Worm (Caenorhabditis elegans): ENCODE measurements around the gene F43C9.1.
A peak's percentile ranks its signal among the peaks of the same experiment; 100 is the strongest.

F43C9.1 gene

ce11 chrX:4769885-4770284 lies 23.2 kb upstream of the F43C9.1 start, which contains the start of gene npr-1 (continued):
- no peak for TF ChIP-seq odd-2 (tag; optimal IDR thresholded peaks at IDR 0.05)

- TF ChIP-seq ref-2 (tag; optimal IDR thresholded peaks at IDR 0.05) (no peak), T23F11.4 (GFP tag; optimal IDR thresholded peaks at IDR 0.05) (no peak), npax-4 (tag; optimal IDR thresholded peaks at IDR 0.05) (no peak), ceh-19 (GFP tag; optimal IDR thresholded peaks at IDR 0.05) (no peak), ceh-24 (tag; optimal IDR thresholded peaks at IDR 0.05) (no peak), sdc-2 (tag; optimal IDR thresholded peaks at IDR 0.05) (no peak), nhr-232 (tag; optimal IDR thresholded peaks at IDR 0.05) (no peak), F13H6.1 (tag; optimal IDR thresholded peaks at IDR 0.05) (no peak), dmd-4 (tag; optimal IDR thresholded peaks at IDR 0.05; ENCODE audit: borderline replicate concordance) (no peak), C08G9.2 (tag; optimal IDR thresholded peaks at IDR 0.05) (no peak), K09A11.1 (tag; optimal IDR thresholded peaks at IDR 0.05; ENCODE audit: insufficient read depth) (no peak), ceh-31 (tag; optimal IDR thresholded peaks at IDR 0.05) (no peak), ama-1 (optimal IDR thresholded peaks at IDR 0.05) (no peak), fkh-10 (GFP tag; optimal IDR thresholded peaks at IDR 0.05) (no peak), syd-9 (tag; optimal IDR thresholded peaks at IDR 0.05) (no peak), mec-3 (tag; optimal IDR thresholded peaks at IDR 0.05; ENCODE audit: borderline replicate concordance) (no peak), pax-1 (tag; optimal IDR thresholded peaks at IDR 0.05) (no peak)
Observed at ce11 chrX:4782197-4782596, 10.9 kb upstream of the F43C9.1 start, which contains the start of gene hum-10. Gene hum-10, minus strand, starts transcription at chrX:4782297.

ce11 chrX:4783117-4783775 lies 9.8 kb upstream of the F43C9.1 start, which contains the start of gene F43C9.2:
Gene F43C9.2, plus strand, starts transcription at chrX:4783613.
- TF ChIP-seq ceh-14 (tag; optimal IDR thresholded peaks at IDR 0.05) = no peak
- no peak for TF ChIP-seq pqm-1 (tag; optimal IDR thresholded peaks at IDR 0.05)
- no peak for TF ChIP-seq tbx-7 (tag; optimal IDR thresholded peaks at IDR 0.05)
- TF ChIP-seq pat-9 (tag; optimal IDR thresholded peaks at IDR 0.05) = no peak
- TF ChIP-seq pha-2 (tag; optimal IDR thresholded peaks at IDR 0.05) = no peak
- no peak for TF ChIP-seq hlh-8 (tag; optimal IDR thresholded peaks at IDR 0.05)
- no peak for TF ChIP-seq pax-1 (tag; optimal IDR thresholded peaks at IDR 0.05)
- TF ChIP-seq ceh-48 (tag; optimal IDR thresholded peaks at IDR 0.05) = no peak
- TF ChIP-seq nhr-232 (tag; optimal IDR thresholded peaks at IDR 0.05) = no peak
- no peak for TF ChIP-seq ceh-9 (tag; optimal IDR thresholded peaks at IDR 0.05)
- no peak for TF ChIP-seq npax-4 (tag; optimal IDR thresholded peaks at IDR 0.05)
- no peak for TF ChIP-seq T23F11.4 (GFP tag; optimal IDR thresholded peaks at IDR 0.05)

ce11 chrX:4784776-4785175 lies 8.3 kb upstream of the F43C9.1 start:
- peak; percentile 47 for TF ChIP-seq unc-55 (GFP tag; optimal IDR thresholded peaks at IDR 0.05)
- TF ChIP-seq hlh-13 (GFP tag; optimal IDR thresholded peaks at IDR 0.05) = no peak
- TF ChIP-seq rnt-1 (tag; optimal IDR thresholded peaks at IDR 0.05) = no peak
- TF ChIP-seq pqm-1 (tag; optimal IDR thresholded peaks at IDR 0.05) = no peak
- TF ChIP-seq mec-3 (tag; optimal IDR thresholded peaks at IDR 0.05; ENCODE audit: borderline replicate concordance) = no peak
- no peak for TF ChIP-seq nhr-232 (tag; optimal IDR thresholded peaks at IDR 0.05)
- no peak for TF ChIP-seq ahr-1 (tag; optimal IDR thresholded peaks at IDR 0.05)
- no peak for TF ChIP-seq unc-3 (GFP tag; conservative IDR thresholded peaks at IDR 0.05)
- TF ChIP-seq unc-3 (tag; optimal IDR thresholded peaks at IDR 0.05) = no peak

- no peak for TF ChIP-seq syd-9 (tag; optimal IDR thresholded peaks at IDR 0.05)
- peak; percentile 65 for TF ChIP-seq unc-42 (tag; optimal IDR thresholded peaks at IDR 0.05)
- no peak for TF ChIP-seq ama-1 (optimal IDR thresholded peaks at IDR 0.05)
Observed at ce11 chrX:4787525-4787924, 5.6 kb upstream of the F43C9.1 start.

All from whole organism, late embryonic.